Fruit fly (Drosophila melanogaster): ENCODE data around the gene Cmpk.

Gene Cmpk

dm6 chr3R:26036153-26037144 lies 18.8 kb downstream of the Cmpk start (continued):
- TF ChIP-seq HLH54F (GFP tag; optimal IDR thresholded peaks at IDR 0.05) (peak; percentile 32), Bteb2 (GFP tag; optimal IDR thresholded peaks at IDR 0.05) (no peak), Blimp-1 (GFP tag; optimal IDR thresholded peaks at IDR 0.05) (peak; percentile 94), Ets97D (GFP tag; optimal IDR thresholded peaks at IDR 0.05) (peak; percentile 40), HmgZ (tag; optimal IDR thresholded peaks at IDR 0.05) (peak; percentile 49), CG3838 (GFP tag; optimal IDR thresholded peaks at IDR 0.05) (peak; percentile 36), Doc3 (GFP tag; IDR thresholded peaks at IDR 0.05; ENCODE audit: partially characterized antibody) (no peak), tgo (GFP tag; IDR thresholded peaks at IDR 0.05) (peak; percentile 54; the same call in 2 of the 3 replicates), CG3726 (GFP tag; IDR thresholded peaks at IDR 0.05) (no peak), CG5180 (GFP tag; optimal IDR thresholded peaks at IDR 0.05) (peak; percentile 82), lov (optimal IDR thresholded peaks at IDR 0.05) (no peak), lov (GFP tag; IDR thresholded peaks at IDR 0.05) (peak; percentile 36; the same call in 2 of the 3 replicates), CG10321 (GFP tag; IDR thresholded peaks at IDR 0.05) (no peak), CG3995 (GFP tag; optimal IDR thresholded peaks at IDR 0.05) (no peak), CrebB (tag; optimal IDR thresholded peaks at IDR 0.05) (peak; percentile 59), Dll (GFP tag; IDR thresholded peaks at IDR 0.05; ENCODE audit: partially characterized antibody) (no peak), psq (GFP tag; optimal IDR thresholded peaks at IDR 0.05) (peak; percentile 65), chn (GFP tag; optimal IDR thresholded peaks at IDR 0.05) (peak; percentile 78), CG15011 (GFP tag; optimal IDR thresholded peaks at IDR 0.05) (peak; percentile 78), CG10366 (GFP tag; IDR thresholded peaks at IDR 0.05) (no peak; the same call in 1 of the 2 replicates), CG1647 (GFP tag; optimal IDR thresholded peaks at IDR 0.05) (no peak), bab2 (GFP tag; optimal IDR thresholded peaks at IDR 0.05) (peak; percentile 77), CG17829 (tag; optimal IDR thresholded peaks at IDR 0.05) (peak; percentile 98), grau (tag; optimal IDR thresholded peaks at IDR 0.05) (peak; percentile 91), Neu2 (GFP tag; optimal IDR thresholded peaks at IDR 0.05; ENCODE audit: borderline replicate concordance) (peak; percentile 56), Nf-YA (GFP tag; IDR thresholded peaks at IDR 0.05) (no peak), CG15269 (tag; optimal IDR thresholded peaks at IDR 0.05) (peak; percentile 67), Xrp1 (GFP tag; IDR thresholded peaks at IDR 0.05) (peak; percentile 88; the same call in 1 of the 2 replicates), Dp (GFP tag; optimal IDR thresholded peaks at IDR 0.05) (no peak), Ada2b (GFP tag; IDR thresholded peaks at IDR 0.05) (no peak; the same call in 1 of the 2 replicates), inv (GFP tag; IDR thresholded peaks at IDR 0.05; ENCODE audit: partially characterized antibody) (no peak), knrl (GFP tag; IDR thresholded peaks at IDR 0.05; ENCODE audit: partially characterized antibody) (0 out of 3 replicates have a peak, but pooled peaks have one; percentile 16), CG12236 (GFP tag; optimal IDR thresholded peaks at IDR 0.05) (peak; percentile 83), Dek (tag; optimal IDR thresholded peaks at IDR 0.05) (peak; percentile 57), CG17385 (GFP tag; optimal IDR thresholded peaks at IDR 0.05) (peak; percentile 87), CG1792 (GFP tag; optimal IDR thresholded peaks at IDR 0.05) (peak; percentile 51), CG6689 (GFP tag; IDR thresholded peaks at IDR 0.05) (peak; percentile 80), fd3F (GFP tag; optimal IDR thresholded peaks at IDR 0.05) (no peak), CG31388 (GFP tag; optimal IDR thresholded peaks at IDR 0.05) (peak; percentile 55), CG4730 (GFP tag; IDR thresholded peaks at IDR 0.05) (no peak; the same call in 1 of the 2 replicates), CG10431 (GFP tag; optimal IDR thresholded peaks at IDR 0.05) (peak; percentile 92), CG16779 (GFP tag; IDR thresholded peaks at IDR 0.05) (no peak), Rfx (GFP tag; IDR thresholded peaks at IDR 0.05) (no peak), mirr (GFP tag; optimal IDR thresholded peaks at IDR 0.05) (no peak), sd (tag; optimal IDR thresholded peaks at IDR 0.05) (peak; percentile 21), h (optimal IDR thresholded peaks at IDR 0.05) (no peak), CG6854 (GFP tag; optimal IDR thresholded peaks at IDR 0.05) (peak; percentile 38), B-H1 (GFP tag; IDR thresholded peaks at IDR 0.05) (no peak), gem (tag; optimal IDR thresholded peaks at IDR 0.05) (peak; percentile 96)

Data from whole organism, embryonic.